Fruit fly (Drosophila melanogaster) whole organism, embryonic: ENCODE measurements around the gene raptor.
A peak's percentile ranks its signal among the peaks of the same experiment; 100 is the strongest.

ENCODE experiments used
- Asciz ChIP-seq: fragments of 200-800 bp; sonication (Bioruptor generic); optimal IDR thresholded peaks from 2 replicates; lab custom pipeline; 2017; ENCODE audit warnings: missing biosample characterization, mild to moderate bottlenecking, missing genetic modification characterization, missing genetic modification reagents
- CG10274 ChIP-seq: fragments of 200-800 bp; sonication (Bioruptor generic); optimal IDR thresholded peaks from 3 replicates; lab custom pipeline; 2017; ENCODE audit warnings: missing biosample characterization, mild to moderate bottlenecking, missing genetic modification characterization
- CG11695 ChIP-seq: fragments of 200-800 bp; sonication (Bioruptor generic); IDR thresholded peaks from 3 replicates; pipeline ENCODE4 v1.3.6; 2022; ENCODE audit warnings: missing biosample characterization, missing genetic modification characterization
- CG1233 ChIP-seq: fragments of 200-800 bp; sonication (Bioruptor generic); optimal IDR thresholded peaks from 4 replicates; lab custom pipeline; 2018; ENCODE audit warnings: missing biosample characterization, mild to moderate bottlenecking, missing genetic modification characterization
- CG14860 ChIP-seq: fragments of 200-800 bp; sonication (Bioruptor generic); IDR thresholded peaks from 3 replicates; pipeline ENCODE4 v1.3.6; 2022; ENCODE audit warnings: missing biosample characterization, missing genetic modification characterization; ENCODE audit not compliant: partially characterized antibody
- CG17186 ChIP-seq: fragments of 200-800 bp; sonication (Bioruptor generic); optimal IDR thresholded peaks from 3 replicates; lab custom pipeline; 2017; ENCODE audit warnings: missing biosample characterization, missing genetic modification reagents, missing genetic modification characterization
- CG18262 ChIP-seq: fragments of 200-800 bp; optimal IDR thresholded peaks from 3 replicates; lab custom pipeline; 2019; ENCODE audit warnings: missing biosample characterization, mild to moderate bottlenecking, missing genetic modification characterization, moderate library complexity
- CG2712 ChIP-seq: fragments of 200-800 bp; optimal IDR thresholded peaks from 3 replicates; lab custom pipeline; 2019; ENCODE audit warnings: missing biosample characterization, mild to moderate bottlenecking, missing genetic modification characterization, moderate library complexity
- CG30431 ChIP-seq: fragments of 200-800 bp; sonication (Bioruptor generic); optimal IDR thresholded peaks from 2 replicates; lab custom pipeline; 2017; ENCODE audit warnings: missing biosample characterization, missing genetic modification characterization
- CG3281 ChIP-seq: fragments of 200-800 bp; sonication (Bioruptor generic); optimal IDR thresholded peaks from 3 replicates; lab custom pipeline; 2017; ENCODE audit warnings: missing biosample characterization, mild to moderate bottlenecking, missing genetic modification characterization
- CG4360 ChIP-seq: fragments of 200-800 bp; sonication (Bioruptor generic); IDR thresholded peaks from 2 replicates; pipeline ENCODE4 v1.3.6; 2022; ENCODE audit warnings: missing biosample characterization, missing genetic modification characterization
- CG4617 ChIP-seq: fragments of 200-800 bp; sonication (Bioruptor generic); optimal IDR thresholded peaks from 3 replicates; lab custom pipeline; 2016; ENCODE audit warnings: missing biosample characterization, missing genetic modification characterization, borderline replicate concordance
- CG7357 ChIP-seq: fragments of 200-800 bp; sonication (Bioruptor generic); IDR thresholded peaks from 3 replicates; pipeline ENCODE4 v1.3.6; 2022; ENCODE audit warnings: missing biosample characterization, missing genetic modification characterization
- CG7556 ChIP-seq: fragments of 200-800 bp; sonication (Bioruptor generic); optimal IDR thresholded peaks from 2 replicates; lab custom pipeline; 2017; ENCODE audit warnings: missing biosample characterization, mild to moderate bottlenecking, missing genetic modification characterization
- CG8359 ChIP-seq: fragments of 200-800 bp; sonication (Bioruptor generic); optimal IDR thresholded peaks from 2 replicates; lab custom pipeline; 2017; ENCODE audit warnings: missing biosample characterization, mild to moderate bottlenecking, missing genetic modification characterization, borderline replicate concordance
- CG8388 ChIP-seq: fragments of 200-800 bp; sonication (Bioruptor generic); optimal IDR thresholded peaks from 2 replicates; lab custom pipeline; 2019; ENCODE audit warnings: missing biosample characterization, mild to moderate bottlenecking, missing genetic modification characterization, moderate library complexity
- CG8478 ChIP-seq: fragments of >200 bp; optimal IDR thresholded peaks from 2 replicates; lab custom pipeline; 2018
- CG9437 ChIP-seq: fragments of 200-800 bp; sonication (Bioruptor generic); optimal IDR thresholded peaks from 2 replicates; lab custom pipeline; 2018; ENCODE audit warnings: missing biosample characterization, mild to moderate bottlenecking, missing genetic modification characterization
- HmgZ ChIP-seq: fragments of 200-800 bp; sonication (Bioruptor generic); optimal IDR thresholded peaks from 2 replicates; lab custom pipeline; 2018; ENCODE audit warnings: missing biosample characterization, mild to moderate bottlenecking, missing genetic modification characterization
- Hr39 ChIP-seq: fragments of >200 bp; optimal IDR thresholded peaks from 2 replicates; lab custom pipeline; 2017
- Hr51 ChIP-seq, 2 experiments: fragments of 200-800 bp; sonication (Bioruptor generic); optimal IDR thresholded peaks; 2 replicates in 1 of 2; 3 replicates in 1 of 2; lab custom pipeline; 2016 to 2018; ENCODE audit warnings: missing biosample characterization in 2 of 2, missing genetic modification characterization in 2 of 2, mild to moderate bottlenecking in 1 of 2, moderate library complexity in 1 of 2
- Lhr ChIP-seq: fragments of 200-800 bp; sonication (Bioruptor generic); optimal IDR thresholded peaks from 3 replicates; lab custom pipeline; 2017; ENCODE audit warnings: mild to moderate bottlenecking, missing biosample characterization, missing genetic modification reagents, missing genetic modification characterization
- Oli ChIP-seq: fragments of 200-800 bp; sonication (Bioruptor generic); optimal IDR thresholded peaks from 2 replicates; lab custom pipeline; 2018; ENCODE audit warnings: missing biosample characterization, mild to moderate bottlenecking, missing genetic modification characterization, moderate library complexity
- Optix ChIP-seq: fragments of 200-800 bp; sonication (Bioruptor generic); IDR thresholded peaks from 3 replicates; pipeline ENCODE4 v1.3.6; 2022; ENCODE audit warnings: missing biosample characterization, missing genetic modification characterization
- Ptx1 ChIP-seq: fragments of 200-800 bp; sonication (Bioruptor generic); IDR thresholded peaks from 2 replicates; pipeline ENCODE4 v1.3.6; 2022; ENCODE audit warnings: missing biosample characterization, missing genetic modification characterization
- Rfx ChIP-seq: fragments of 200-800 bp; sonication (Bioruptor generic); IDR thresholded peaks from 2 replicates; pipeline ENCODE4 v1.3.6; 2022; ENCODE audit warnings: missing biosample characterization, missing genetic modification characterization
- Sox100B ChIP-seq: fragments of 200-800 bp; sonication (Bioruptor generic); optimal IDR thresholded peaks from 3 replicates; lab custom pipeline; 2018; ENCODE audit warnings: missing biosample characterization, mild to moderate bottlenecking, missing genetic modification characterization
- Tbp ChIP-seq: fragments of >200 bp; optimal IDR thresholded peaks from 2 replicates; lab custom pipeline; 2018; ENCODE audit warnings: missing biosample characterization, missing genetic modification characterization
- Usf ChIP-seq: fragments of 200-800 bp; sonication (Bioruptor generic); optimal IDR thresholded peaks from 2 replicates; lab custom pipeline; 2017; ENCODE audit warnings: missing genotype, missing biosample characterization, missing genetic modification characterization
- az2 ChIP-seq: fragments of 200-800 bp; sonication (Bioruptor generic); optimal IDR thresholded peaks from 3 replicates; lab custom pipeline; 2016; ENCODE audit warnings: missing biosample characterization, missing genetic modification characterization
- dpn ChIP-seq, 2 experiments: fragments of 200-800 bp; sonication (Bioruptor generic); optimal IDR thresholded peaks; 3 replicates each; lab custom pipeline; 2016; ENCODE audit warnings: missing biosample characterization in 2 of 2, missing genetic modification characterization in 2 of 2
- ems ChIP-seq: fragments of 200-800 bp; sonication (Bioruptor generic); optimal IDR thresholded peaks from 3 replicates; lab custom pipeline; 2016; ENCODE audit warnings: missing biosample characterization, missing genetic modification characterization
- esg ChIP-seq: fragments of 200-800 bp; sonication (Bioruptor generic); conservative IDR thresholded peaks from 2 replicates; pipeline ENCODE4 v1.3.6; 2022; ENCODE audit warnings: missing biosample characterization, missing genetic modification characterization
- fd3F ChIP-seq: fragments of 200-800 bp; sonication (Bioruptor generic); optimal IDR thresholded peaks from 2 replicates; lab custom pipeline; 2018; ENCODE audit warnings: missing biosample characterization, mild to moderate bottlenecking, missing genetic modification characterization, moderate library complexity
- gfzf ChIP-seq: fragments of 200-800 bp; sonication (Bioruptor generic); optimal IDR thresholded peaks from 2 replicates; lab custom pipeline; 2016; ENCODE audit warnings: missing biosample characterization, mild to moderate bottlenecking, missing genetic modification characterization, moderate library complexity
- jumu ChIP-seq: fragments of 200-800 bp; sonication (Bioruptor generic); optimal IDR thresholded peaks from 3 replicates; lab custom pipeline; 2016; ENCODE audit warnings: missing biosample characterization, missing genetic modification characterization
- lmd ChIP-seq: fragments of 200-800 bp; sonication (Bioruptor generic); IDR thresholded peaks from 2 replicates; pipeline ENCODE4 v1.3.6; 2022; ENCODE audit warnings: missing biosample characterization, missing genetic modification characterization
- nom ChIP-seq: fragments of 200-800 bp; sonication (Bioruptor generic); optimal IDR thresholded peaks from 2 replicates; lab custom pipeline; 2017; ENCODE audit warnings: missing biosample characterization, missing genetic modification characterization, mild to moderate bottlenecking, moderate library complexity, missing genetic modification reagents
- org-1 ChIP-seq: fragments of 200-800 bp; sonication (Bioruptor generic); optimal IDR thresholded peaks from 2 replicates; lab custom pipeline; 2017; ENCODE audit warnings: missing biosample characterization, missing genetic modification characterization
- pan ChIP-seq, 4 experiments: fragments of >200 bp in 3 of 4; fragments of 200-800 bp in 1 of 4; sonication (Bioruptor generic) in 1 of 4; optimal IDR thresholded peaks in 3 of 4; IDR thresholded peaks in 1 of 4; 2 replicates each; pipeline versions ENCODE4 v1.3.6 to Lab custom; 2017 to 2022; ENCODE audit warnings: missing biosample characterization in 2 of 4, missing genetic modification characterization in 2 of 4, mixed read lengths in 1 of 4
- phol ChIP-seq: fragments of 200-800 bp; sonication (Bioruptor generic); optimal IDR thresholded peaks from 3 replicates; lab custom pipeline; 2018; ENCODE audit warnings: missing biosample characterization, mild to moderate bottlenecking, missing genetic modification characterization, moderate library complexity
- pita ChIP-seq: fragments of 200-800 bp; sonication (Bioruptor generic); optimal IDR thresholded peaks from 2 replicates; lab custom pipeline; 2017; ENCODE audit warnings: missing biosample characterization, mild to moderate bottlenecking, missing genetic modification characterization
- seq ChIP-seq: fragments of 200-800 bp; sonication (Bioruptor generic); IDR thresholded peaks from 2 replicates; pipeline ENCODE4 v1.3.6; 2022; ENCODE audit warnings: missing biosample characterization, missing genetic modification characterization
- slp2 ChIP-seq: fragments of 200-800 bp; sonication (Bioruptor generic); optimal IDR thresholded peaks from 2 replicates; lab custom pipeline; 2016; ENCODE audit warnings: missing biosample characterization, missing genetic modification characterization
- sug ChIP-seq: fragments of 200-800 bp; optimal IDR thresholded peaks from 2 replicates; lab custom pipeline; 2019; ENCODE audit warnings: missing biosample characterization, mild to moderate bottlenecking, missing genetic modification characterization, moderate library complexity
- tap ChIP-seq: fragments of 200-800 bp; optimal IDR thresholded peaks from 3 replicates; lab custom pipeline; 2019; ENCODE audit warnings: missing biosample characterization, mild to moderate bottlenecking, missing genetic modification characterization, moderate library complexity
- ttk ChIP-seq: fragments of 200-800 bp; sonication (Bioruptor generic); IDR thresholded peaks from 2 replicates; pipeline ENCODE4 v2.1.2; 2022; ENCODE audit warnings: missing biosample characterization, missing genetic modification characterization
- tx ChIP-seq: fragments of 200-800 bp; sonication (Bioruptor generic); optimal IDR thresholded peaks from 2 replicates; lab custom pipeline; 2016; ENCODE audit warnings: missing biosample characterization, missing genetic modification characterization
- vfl ChIP-seq: fragments of 200-800 bp; sonication (Bioruptor generic); optimal IDR thresholded peaks from 2 replicates; lab custom pipeline; 2016; ENCODE audit warnings: missing biosample characterization, missing genetic modification characterization

Gene raptor

dm6 chrX:6067281-6068008 is 22.6 kb downstream of the raptor start, which contains the start of gene CG5928 (continued):
- TF ChIP-seq fd3F (peak; percentile 6), seq (no peak), CG7357 (GFP tag; lab: Robert Waterston, UW) (no peak), CG9437 (GFP tag; lab: Kevin White, UChicago) (peak; percentile 15), Tbp (no peak), CG2712 (tag; lab: Kevin White, UChicago) (peak; percentile 43), sug (peak; percentile 12), CG1233 (GFP tag; lab: Kevin White, UChicago) (no peak), gfzf (GFP tag; lab: Kevin White, UChicago) (no peak), CG4617 (no peak), ttk (GFP tag; lab: Robert Waterston, UW) (no peak), Optix (GFP tag; lab: Robert Waterston, UW) (no peak), CG7556 (GFP tag; lab: Kevin White, UChicago) (peak; percentile 36), lmd (GFP tag; lab: Robert Waterston, UW) (0 out of 2 replicates have a peak, but pooled peaks have one; percentile 25), ems (GFP tag; lab: Kevin White, UChicago) (no peak), CG14860 (no peak), pan (optimal IDR thresholded peaks at IDR 0.05; lab: Kevin White, UChicago) (no peak), pan (GFP tag; optimal IDR thresholded peaks at IDR 0.05 in 1 of 2, IDR thresholded peaks at IDR 0.05 in 1 of 2) (no peak), Usf (GFP tag; lab: Kevin White, UChicago) (no peak), esg (GFP tag; lab: Robert Waterston, UW) (peak; percentile 44), jumu (GFP tag; lab: Kevin White, UChicago) (no peak), Sox100B (peak; percentile 62), Ptx1 (GFP tag; lab: Robert Waterston, UW) (peak; percentile 54), az2 (no peak), CG11695 (GFP tag; lab: Robert Waterston, UW) (peak; percentile 48; the same call in 2 of the 3 replicates), CG4360 (GFP tag; lab: Robert Waterston, UW) (0 out of 2 replicates have a peak, but pooled peaks have one; percentile 30), CG30431 (GFP tag; lab: Kevin White, UChicago) (no peak), dpn (GFP tag; optimal IDR thresholded peaks at IDR 0.05; lab: Kevin White, UChicago) (peak in 1 of 2 experiments; percentile 14), slp2 (GFP tag; lab: Kevin White, UChicago) (no peak), vfl (GFP tag; lab: Kevin White, UChicago) (no peak), Asciz (peak; percentile 17), CG3281 (GFP tag; lab: Kevin White, UChicago) (peak; percentile 25), CG8359 (GFP tag; lab: Kevin White, UChicago) (no peak), pita (GFP tag; lab: Kevin White, UChicago) (no peak), phol (tag; lab: Kevin White, UChicago) (peak; percentile 68), org-1 (GFP tag; lab: Kevin White, UChicago) (no peak), Hr51 (GFP tag; optimal IDR thresholded peaks at IDR 0.05; lab: Kevin White, UChicago) (peak in 1 of 2 experiments; percentile 76), tap (tag; lab: Kevin White, UChicago) (peak; percentile 52), HmgZ (tag; lab: Kevin White, UChicago) (no peak), CG18262 (tag; lab: Kevin White, UChicago) (peak; percentile 40), Rfx (GFP tag; lab: Robert Waterston, UW) (peak; percentile 17; the same call in 1 of the 2 replicates), Oli (tag; lab: Kevin White, UChicago) (peak; percentile 52), CG8478 (no peak), CG17186 (no peak), Hr39 (lab: Kevin White, UChicago) (no peak), CG8388 (peak; percentile 16), CG10274 (GFP tag; lab: Kevin White, UChicago) (peak; percentile 92), nom (GFP tag; lab: Kevin White, UChicago) (no peak), tx (no peak), Lhr (no peak)
